Worm (Caenorhabditis elegans): ENCODE data around the gene sax-7.

ce11 chrIV:8042005-8042404 is 20.5 kb upstream of the sax-7 start:
- TF ChIP-seq dao-5 (tag; optimal IDR thresholded peaks at IDR 0.05) (no peak), W03F9.2 (tag; optimal IDR thresholded peaks at IDR 0.05) (no peak)

All from whole organism, L4/young adult.